Worm (Caenorhabditis elegans): Measurements from ENCODE around the gene npax-3.

npax-3 gene

DNA sequence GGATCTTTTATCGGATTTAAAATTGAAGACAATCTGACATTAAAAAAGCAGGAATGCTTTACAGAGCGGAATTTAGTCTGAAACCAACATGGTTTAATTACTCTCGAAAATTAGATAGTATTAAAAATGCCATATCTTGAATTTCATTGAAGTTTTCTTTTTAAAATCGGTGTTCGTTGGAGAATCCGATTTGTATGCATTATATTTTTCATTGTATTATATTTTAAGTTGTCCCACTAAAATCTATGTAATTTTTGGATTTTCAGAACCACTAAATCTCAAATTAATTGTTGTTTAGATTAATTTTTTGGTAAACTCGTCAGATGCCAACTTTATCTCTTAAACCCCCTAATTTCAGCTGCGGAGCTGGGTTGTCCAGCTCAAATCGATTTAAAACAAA, 49.4 kb downstream of the npax-3 start:
- no peak for TF ChIP-seq him-1 (tag; optimal IDR thresholded peaks at IDR 0.05)
- no peak for TF ChIP-seq dao-5 (tag; optimal IDR thresholded peaks at IDR 0.05)
- no peak for TF ChIP-seq W03F9.2 (tag; optimal IDR thresholded peaks at IDR 0.05)

DNA sequence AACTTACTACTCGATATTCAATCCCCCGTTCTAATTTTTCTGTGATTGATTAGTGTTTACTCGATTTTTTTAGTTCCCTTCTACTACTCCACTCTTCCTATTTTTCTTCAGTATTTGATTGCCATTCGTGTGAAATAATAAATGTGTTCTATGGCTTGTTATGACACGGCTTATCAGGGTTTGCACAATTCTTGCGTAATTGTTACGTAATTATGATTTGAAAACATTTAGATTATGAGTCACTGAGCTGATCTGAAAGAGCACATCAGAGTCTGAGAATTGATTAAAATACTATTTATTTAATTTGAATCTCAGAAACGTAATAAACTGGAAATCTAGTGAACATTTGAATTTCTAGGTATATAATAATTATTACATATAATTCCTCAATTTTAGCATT, 50.3 kb downstream of the npax-3 start:
- no peak for TF ChIP-seq dao-5 (tag; optimal IDR thresholded peaks at IDR 0.05)

DNA sequence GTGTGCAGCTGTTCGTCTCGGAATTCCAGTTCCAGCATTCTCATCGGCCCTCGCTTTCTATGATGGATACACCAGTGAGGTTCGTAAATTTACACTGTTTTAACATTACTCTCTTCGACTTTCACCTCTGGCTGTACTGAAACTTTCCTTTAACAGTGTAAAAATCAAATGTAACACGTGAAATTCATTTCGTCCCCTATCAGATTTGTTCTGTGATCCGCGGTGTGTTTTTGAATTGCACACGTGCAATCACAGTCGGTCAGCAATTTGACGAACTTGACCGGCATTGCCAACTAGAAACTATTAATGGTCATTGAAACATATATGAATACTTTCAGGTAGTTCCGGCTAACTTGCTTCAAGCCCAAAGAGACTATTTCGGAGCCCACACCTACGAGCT, 50.9 kb downstream of the npax-3 start:
- no peak for TF ChIP-seq W03F9.2 (tag; optimal IDR thresholded peaks at IDR 0.05)

Measured in whole organism, L4/young adult.